Worm (Caenorhabditis elegans) whole organism, young adult: ENCODE data around the gene W02A2.8.
A peak's percentile ranks its signal among the peaks of the same experiment; 100 is the strongest.

ENCODE experiments used
- B0019.2 ChIP-seq: fragments of 200-800 bp; sonication (Bioruptor generic); conservative IDR thresholded peaks from 2 replicates; pipeline ENCODE4 v1.3.6; 2022; ENCODE audit warnings: missing genetic modification reagents, missing genetic modification characterization, missing compliant biosample characterization
- B0336.3 ChIP-seq: fragments of 200-800 bp; sonication (Bioruptor generic); IDR thresholded peaks from 2 replicates; pipeline ENCODE4 v1.3.6; 2022; ENCODE audit warnings: missing genetic modification characterization, missing compliant biosample characterization
- C17E4.6 ChIP-seq: fragments of 200-800 bp; sonication (Bioruptor generic); IDR thresholded peaks from 2 replicates; pipeline ENCODE4 v1.3.6; 2022; ENCODE audit warnings: missing genetic modification reagents, missing genetic modification characterization, missing compliant biosample characterization
- F57C9.4 ChIP-seq: sonication (generic microtip); optimal IDR thresholded peaks from 2 replicates; lab custom pipeline; 2017; ENCODE audit warnings: mild to moderate bottlenecking, missing genetic modification characterization, missing compliant biosample characterization
- T07F8.4 ChIP-seq: sonication (generic microtip); optimal IDR thresholded peaks from 2 replicates; lab custom pipeline; 2016; ENCODE audit warnings: mild to moderate bottlenecking, missing genetic modification characterization, moderate library complexity, missing compliant biosample characterization
- Y53F4B.3 ChIP-seq: fragments of 200-800 bp; sonication (Bioruptor generic); IDR thresholded peaks from 2 replicates; pipeline ENCODE4 v1.3.6; 2022; ENCODE audit warnings: missing genetic modification reagents, missing genetic modification characterization, missing compliant biosample characterization
- Y79H2A.3 ChIP-seq: fragments of 200-800 bp; sonication (Bioruptor generic); conservative IDR thresholded peaks from 2 replicates; pipeline ENCODE4 v1.3.6; 2022; ENCODE audit warnings: missing genetic modification reagents, missing genetic modification characterization, missing compliant biosample characterization
- ceh-58 ChIP-seq: fragments of 200-800 bp; sonication (Bioruptor generic); IDR thresholded peaks from 2 replicates; pipeline ENCODE4 v1.3.6; 2022; ENCODE audit warnings: missing genetic modification characterization, missing compliant biosample characterization
- ceh-79 ChIP-seq: sonication (generic microtip); optimal IDR thresholded peaks from 2 replicates; lab custom pipeline; 2017; ENCODE audit warnings: mild to moderate bottlenecking, missing genetic modification characterization, missing compliant biosample characterization
- dox-1 ChIP-seq: fragments of 200-800 bp; sonication (Bioruptor generic); IDR thresholded peaks from 2 replicates; pipeline ENCODE4 v1.3.6; 2022; ENCODE audit warnings: missing genetic modification reagents, missing genetic modification characterization, missing compliant biosample characterization
- egl-18 ChIP-seq: fragments of 200-800 bp; sonication (Bioruptor generic); IDR thresholded peaks from 2 replicates; pipeline ENCODE4 v1.3.6; 2022; ENCODE audit warnings: missing genetic modification reagents, missing genetic modification characterization, missing compliant biosample characterization
- egl-44 ChIP-seq: fragments of 200-800 bp; sonication (Bioruptor generic); IDR thresholded peaks from 2 replicates; pipeline ENCODE4 v1.3.6; 2022; ENCODE audit warnings: missing genetic modification reagents, missing genetic modification characterization, missing compliant biosample characterization
- fkh-3 ChIP-seq: sonication (generic microtip); optimal IDR thresholded peaks from 2 replicates; lab custom pipeline; 2016; ENCODE audit warnings: mild to moderate bottlenecking, missing genetic modification characterization, missing compliant biosample characterization
- gei-17 ChIP-seq: fragments of 200-800 bp; sonication (Bioruptor generic); optimal IDR thresholded peaks from 2 replicates; lab custom pipeline; 2018; ENCODE audit warnings: mild to moderate bottlenecking, missing genetic modification characterization, missing compliant biosample characterization
- hmg-20 ChIP-seq: fragments of 200-800 bp; sonication (Bioruptor generic); IDR thresholded peaks from 2 replicates; pipeline ENCODE4 v1.3.6; 2022; ENCODE audit warnings: missing genetic modification reagents, missing genetic modification characterization, missing compliant biosample characterization
- hrde-1 ChIP-seq: sonication (generic microtip); optimal IDR thresholded peaks from 2 replicates; lab custom pipeline; 2016; ENCODE audit warnings: missing genetic modification characterization, mild to moderate bottlenecking, missing compliant biosample characterization, moderate library complexity, missing genotype, missing genetic modification reagents, borderline replicate concordance
- let-526 ChIP-seq: fragments of 200-800 bp; sonication (Bioruptor generic); IDR thresholded peaks from 2 replicates; pipeline ENCODE4 v1.3.6; 2022; ENCODE audit warnings: missing genetic modification reagents, missing genetic modification characterization, missing compliant biosample characterization
- lsl-1 ChIP-seq: fragments of 200-800 bp; sonication (Bioruptor generic); optimal IDR thresholded peaks from 2 replicates; lab custom pipeline; 2018; ENCODE audit warnings: mild to moderate bottlenecking, missing genetic modification characterization, moderate library complexity, missing compliant biosample characterization
- madf-8 ChIP-seq: fragments of 200-800 bp; sonication (Bioruptor generic); conservative IDR thresholded peaks from 2 replicates; pipeline ENCODE4 v1.3.6; 2022; ENCODE audit warnings: missing genetic modification reagents, missing genetic modification characterization, missing compliant biosample characterization
- mel-28 ChIP-seq: sonication (generic microtip); optimal IDR thresholded peaks from 2 replicates; lab custom pipeline; 2016; ENCODE audit warnings: borderline replicate concordance, mild to moderate bottlenecking, missing genetic modification characterization, missing compliant biosample characterization
- nfyb-1 ChIP-seq: fragments of 200-800 bp; sonication (Bioruptor generic); IDR thresholded peaks from 2 replicates; pipeline ENCODE4 v1.3.6; 2022; ENCODE audit warnings: missing genetic modification reagents, missing genetic modification characterization, missing compliant biosample characterization
- nhr-80 ChIP-seq: sonication (generic microtip); optimal IDR thresholded peaks from 2 replicates; lab custom pipeline; 2016; ENCODE audit warnings: missing genetic modification characterization, missing compliant biosample characterization
- sdz-38 ChIP-seq: sonication (generic microtip); optimal IDR thresholded peaks from 2 replicates; lab custom pipeline; 2016; ENCODE audit warnings: missing genotype, missing genetic modification characterization, missing compliant biosample characterization
- snpc-1.1 ChIP-seq: sonication (generic microtip); optimal IDR thresholded peaks from 2 replicates; lab custom pipeline; 2017; ENCODE audit warnings: missing genetic modification characterization, mild to moderate bottlenecking, missing compliant biosample characterization, antibody characterized with exemption, moderate library complexity, missing genotype, missing genetic modification reagents; ENCODE audit not compliant: insufficient read depth
- zfh-2 ChIP-seq: fragments of 200-800 bp; sonication (Bioruptor generic); conservative IDR thresholded peaks from 2 replicates; pipeline ENCODE4 v1.3.6; 2022; ENCODE audit warnings: missing genetic modification reagents, missing genetic modification characterization, missing compliant biosample characterization
- ztf-28 ChIP-seq: fragments of 200-800 bp; sonication (Bioruptor generic); IDR thresholded peaks from 2 replicates; pipeline ENCODE4 v1.3.6; 2022; ENCODE audit warnings: missing genetic modification reagents, missing genetic modification characterization, missing compliant biosample characterization

W02A2.8 gene

ce11 chrIV:13311331-13312034 is 46.9 kb downstream of the W02A2.8 start (continued):
- TF ChIP-seq dox-1 (GFP tag; lab: Robert Waterston, UW) (no peak), Y53F4B.3 (no peak), lsl-1 (GFP tag; lab: Kevin White, UChicago) (peak; percentile 83), let-526 (GFP tag; lab: Robert Waterston, UW) (no peak), hrde-1 (tag; lab: Kevin White, UChicago) (no peak), ceh-79 (tag; lab: Kevin White, UChicago) (no peak), T07F8.4 (tag; lab: Kevin White, UChicago) (no peak), Y79H2A.3 (GFP tag; lab: Robert Waterston, UW) (no peak), C17E4.6 (GFP tag; lab: Robert Waterston, UW) (no peak), zfh-2 (GFP tag; lab: Robert Waterston, UW) (no peak), nhr-80 (tag; lab: Kevin White, UChicago) (peak; percentile 5), F57C9.4 (tag; lab: Kevin White, UChicago) (no peak), nfyb-1 (GFP tag; lab: Robert Waterston, UW) (peak; percentile 10; the same call in 1 of the 2 replicates), snpc-1.1 (tag; lab: Kevin White, UChicago) (no peak), mel-28 (tag; lab: Kevin White, UChicago) (no peak)
- TF ChIP-seq, all 124 proteins: peak for 23

- TF ChIP-seq gei-17 (GFP tag; lab: Kevin White, UChicago) (no peak), ceh-58 (GFP tag; lab: Robert Waterston, UW) (no peak), hmg-20 (GFP tag; lab: Robert Waterston, UW) (no peak), B0336.3 (GFP tag; lab: Robert Waterston, UW) (no peak), B0019.2 (GFP tag; lab: Robert Waterston, UW) (no peak), ztf-28 (GFP tag; lab: Robert Waterston, UW) (no peak), sdz-38 (tag; lab: Kevin White, UChicago) (no peak), egl-44 (GFP tag; lab: Robert Waterston, UW) (no peak), madf-8 (GFP tag; lab: Robert Waterston, UW) (no peak), egl-18 (GFP tag; lab: Robert Waterston, UW) (no peak), fkh-3 (tag; lab: Kevin White, UChicago) (no peak)
These were observed 48.8 kb downstream of the W02A2.8 start for ce11 chrIV:13309636-13310035.
